Worm (Caenorhabditis elegans) whole organism, late embryonic: Measurements from ENCODE around the gene lmtr-2.
A peak's percentile ranks its signal among the peaks of the same experiment; 100 is the strongest.

ENCODE experiments used
- C08G9.2 ChIP-seq: sonication (generic microtip); optimal IDR thresholded peaks from 2 replicates; lab custom pipeline; 2016; ENCODE audit warnings: mild to moderate bottlenecking, missing genetic modification characterization, moderate library complexity, missing compliant biosample characterization
- ahr-1 ChIP-seq: sonication (generic microtip); optimal IDR thresholded peaks from 2 replicates; lab custom pipeline; 2016; ENCODE audit warnings: missing genetic modification characterization, missing compliant biosample characterization
- ama-1 ChIP-seq: fragments of 150-350 bp; optimal IDR thresholded peaks from 2 replicates; lab custom pipeline; 2014
- ceh-14 ChIP-seq: sonication (generic microtip); optimal IDR thresholded peaks from 2 replicates; lab custom pipeline; 2016; ENCODE audit warnings: missing genotype, missing genetic modification characterization, missing compliant biosample characterization
- ceh-18 ChIP-seq: sonication (generic microtip); optimal IDR thresholded peaks from 2 replicates; lab custom pipeline; 2016; ENCODE audit warnings: missing genetic modification characterization, missing compliant biosample characterization
- ceh-2 ChIP-seq: sonication (generic microtip); optimal IDR thresholded peaks from 2 replicates; lab custom pipeline; 2016; ENCODE audit warnings: missing genotype, missing genetic modification characterization, missing compliant biosample characterization
- ceh-30 ChIP-seq: fragments of 150-350 bp; optimal IDR thresholded peaks from 2 replicates; lab custom pipeline; 2014; ENCODE audit warnings: missing biosample characterization, missing genetic modification characterization
- ceh-31 ChIP-seq: sonication (generic microtip); optimal IDR thresholded peaks from 2 replicates; lab custom pipeline; 2016; ENCODE audit warnings: missing genetic modification characterization, missing compliant biosample characterization
- ceh-6 ChIP-seq: fragments of 200-800 bp; sonication (Bioruptor generic); optimal IDR thresholded peaks from 2 replicates; lab custom pipeline; 2018; ENCODE audit warnings: mild to moderate bottlenecking, missing genetic modification characterization, missing compliant biosample characterization
- ceh-9 ChIP-seq: sonication (generic microtip); optimal IDR thresholded peaks from 2 replicates; lab custom pipeline; 2016; ENCODE audit warnings: mild to moderate bottlenecking, missing genetic modification characterization, inconsistent platforms, missing compliant biosample characterization
- che-1 ChIP-seq: sonication (generic microtip); optimal IDR thresholded peaks from 2 replicates; lab custom pipeline; 2016; ENCODE audit warnings: mild to moderate bottlenecking, missing genetic modification characterization, missing compliant biosample characterization
- dve-1 ChIP-seq: sonication (generic microtip); optimal IDR thresholded peaks from 2 replicates; lab custom pipeline; 2017; ENCODE audit warnings: antibody characterized with exemption, mild to moderate bottlenecking, missing genetic modification characterization, missing compliant biosample characterization
- elt-2 ChIP-seq: sonication (generic microtip); optimal IDR thresholded peaks from 2 replicates; lab custom pipeline; 2016; ENCODE audit warnings: missing genetic modification reagents, missing genetic modification characterization, missing compliant biosample characterization
- fkh-10 ChIP-seq: fragments of 150-350 bp; optimal IDR thresholded peaks from 2 replicates; lab custom pipeline; 2014; ENCODE audit warnings: missing biosample characterization, missing genetic modification reagents, missing genetic modification characterization
- fkh-6 ChIP-seq: sonication (generic microtip); optimal IDR thresholded peaks from 2 replicates; lab custom pipeline; 2016; ENCODE audit warnings: missing genetic modification characterization, missing compliant biosample characterization
- gmeb-2 ChIP-seq: sonication (generic microtip); optimal IDR thresholded peaks from 2 replicates; lab custom pipeline; 2016; ENCODE audit warnings: missing genetic modification characterization, inconsistent platforms, missing compliant biosample characterization
- hlh-13 ChIP-seq: fragments of 200-800 bp; sonication (Bioruptor generic); optimal IDR thresholded peaks from 2 replicates; lab custom pipeline; 2018; ENCODE audit warnings: mild to moderate bottlenecking, missing genetic modification characterization, missing compliant biosample characterization
- hlh-15 ChIP-seq: sonication (generic microtip); optimal IDR thresholded peaks from 2 replicates; lab custom pipeline; 2016; ENCODE audit warnings: missing genetic modification characterization, missing compliant biosample characterization
- hlh-6 ChIP-seq: sonication (generic microtip); optimal IDR thresholded peaks from 2 replicates; lab custom pipeline; 2016; ENCODE audit warnings: missing genotype, missing genetic modification characterization, missing compliant biosample characterization
- hlh-8 ChIP-seq: sonication (generic microtip); optimal IDR thresholded peaks from 2 replicates; lab custom pipeline; 2016; ENCODE audit warnings: missing genotype, missing genetic modification characterization, missing compliant biosample characterization
- lim-6 ChIP-seq: sonication (generic microtip); optimal IDR thresholded peaks from 2 replicates; lab custom pipeline; 2016; ENCODE audit warnings: missing genetic modification characterization, missing compliant biosample characterization
- madf-2 ChIP-seq: sonication (generic microtip); optimal IDR thresholded peaks from 2 replicates; lab custom pipeline; 2017; ENCODE audit warnings: missing genetic modification characterization, missing compliant biosample characterization
- mec-3 ChIP-seq: sonication (generic microtip); optimal IDR thresholded peaks from 2 replicates; lab custom pipeline; 2016; ENCODE audit warnings: borderline replicate concordance, missing genetic modification characterization, missing compliant biosample characterization
- nfya-1 ChIP-seq: sonication (generic microtip); optimal IDR thresholded peaks from 2 replicates; lab custom pipeline; 2017; ENCODE audit warnings: missing genetic modification characterization, mild to moderate bottlenecking, missing compliant biosample characterization, antibody characterized with exemption, moderate library complexity
- nhr-232 ChIP-seq: sonication (generic microtip); optimal IDR thresholded peaks from 2 replicates; lab custom pipeline; 2016; ENCODE audit warnings: missing genetic modification characterization, missing compliant biosample characterization
- npax-4 ChIP-seq: sonication (generic microtip); optimal IDR thresholded peaks from 2 replicates; lab custom pipeline; 2016; ENCODE audit warnings: missing genetic modification characterization, missing compliant biosample characterization
- odd-2 ChIP-seq: sonication (generic microtip); optimal IDR thresholded peaks from 2 replicates; lab custom pipeline; 2017; ENCODE audit warnings: antibody characterized with exemption, mild to moderate bottlenecking, missing genetic modification characterization, missing compliant biosample characterization
- pag-3 ChIP-seq: sonication (generic microtip); optimal IDR thresholded peaks from 2 replicates; lab custom pipeline; 2016; ENCODE audit warnings: missing compliant biosample characterization, missing genetic modification characterization, borderline replicate concordance
- pax-1 ChIP-seq: fragments of 150-350 bp; optimal IDR thresholded peaks from 2 replicates; lab custom pipeline; 2014; ENCODE audit warnings: missing biosample characterization, missing genetic modification characterization
- pha-2 ChIP-seq: sonication (generic microtip); optimal IDR thresholded peaks from 2 replicates; lab custom pipeline; 2017; ENCODE audit warnings: mild to moderate bottlenecking, missing genetic modification characterization, missing compliant biosample characterization
- pha-4 ChIP-seq: fragments of 150-350 bp; optimal IDR thresholded peaks from 2 replicates; lab custom pipeline; 2018; ENCODE audit warnings: missing biosample characterization, missing genetic modification reagents, missing genetic modification characterization
- pqm-1 ChIP-seq: sonication (generic microtip); optimal IDR thresholded peaks from 2 replicates; lab custom pipeline; 2016; ENCODE audit warnings: missing genetic modification characterization, missing compliant biosample characterization
- pros-1 ChIP-seq: fragments of 150-350 bp; optimal IDR thresholded peaks from 2 replicates; lab custom pipeline; 2014; ENCODE audit warnings: missing biosample characterization, missing genetic modification reagents, missing genetic modification characterization
- ref-2 ChIP-seq: sonication (generic microtip); optimal IDR thresholded peaks from 2 replicates; lab custom pipeline; 2016; ENCODE audit warnings: missing genetic modification characterization, missing compliant biosample characterization
- sdc-2 ChIP-seq: sonication (generic microtip); optimal IDR thresholded peaks from 2 replicates; lab custom pipeline; 2016; ENCODE audit warnings: missing genotype, missing genetic modification characterization, missing compliant biosample characterization
- sox-2 ChIP-seq: fragments of 200-800 bp; sonication (Bioruptor generic); IDR thresholded peaks from 2 replicates; pipeline ENCODE4 v1.3.6; 2022; ENCODE audit warnings: missing genetic modification reagents, missing genetic modification characterization, missing compliant biosample characterization
- syd-9 ChIP-seq: sonication (generic microtip); optimal IDR thresholded peaks from 2 replicates; lab custom pipeline; 2016; ENCODE audit warnings: mild to moderate bottlenecking, missing genetic modification characterization, moderate library complexity, missing compliant biosample characterization
- tbx-2 ChIP-seq: sonication (generic microtip); optimal IDR thresholded peaks from 2 replicates; lab custom pipeline; 2016; ENCODE audit warnings: missing genetic modification characterization, missing compliant biosample characterization
- unc-42 ChIP-seq: sonication (generic microtip); optimal IDR thresholded peaks from 2 replicates; lab custom pipeline; 2016; ENCODE audit warnings: missing genotype, missing genetic modification characterization, missing compliant biosample characterization
- unc-86 ChIP-seq: sonication (generic microtip); optimal IDR thresholded peaks from 2 replicates; lab custom pipeline; 2016; ENCODE audit warnings: missing genetic modification characterization, missing compliant biosample characterization
- ztf-16 ChIP-seq: sonication (generic microtip); optimal IDR thresholded peaks from 2 replicates; lab custom pipeline; 2017; ENCODE audit warnings: missing genetic modification characterization, missing compliant biosample characterization

Gene lmtr-2

ce11 chrV:8041336-8041868, 30.5 kb upstream of the lmtr-2 start:
- TF ChIP-seq ceh-9 (tag; lab: Kevin White, UChicago) = no peak
- no peak for TF ChIP-seq pha-2 (tag; lab: Kevin White, UChicago)
- no peak for TF ChIP-seq fkh-10 (GFP tag; lab: Kevin White, UChicago)
- TF ChIP-seq pqm-1 (tag; lab: Kevin White, UChicago) = no peak
- TF ChIP-seq, all 69 proteins: peak for 0

- TF ChIP-seq nhr-232 = no peak
- TF ChIP-seq ama-1 (lab: Kevin White, UChicago) = peak; percentile 85
- TF ChIP-seq pros-1 (tag; lab: Kevin White, UChicago) = no peak
- TF ChIP-seq ceh-31 (tag; lab: Kevin White, UChicago) = peak; percentile 29
- no peak for TF ChIP-seq C08G9.2 (tag; lab: Kevin White, UChicago)
- TF ChIP-seq ztf-16 = no peak
- TF ChIP-seq hlh-6 (tag; lab: Kevin White, UChicago) = no peak
- peak; percentile 10 for TF ChIP-seq tbx-2 (tag; lab: Kevin White, UChicago)
Measured at ce11 chrV:8040247-8041084, 29.6 kb upstream of the lmtr-2 start.

ce11 chrV:8039606-8040005, 28.7 kb upstream of the lmtr-2 start:
- no peak for TF ChIP-seq ceh-6
- no peak for TF ChIP-seq unc-42 (tag; lab: Kevin White, UChicago)
- no peak for TF ChIP-seq tbx-2 (tag; lab: Kevin White, UChicago)
- TF ChIP-seq mec-3 (tag; lab: Kevin White, UChicago) = no peak
- TF ChIP-seq ceh-18 (tag; lab: Kevin White, UChicago) = no peak

ce11 chrV:8039085-8039525, 28.2 kb upstream of the lmtr-2 start:
- TF ChIP-seq nfya-1 (tag; lab: Kevin White, UChicago) (no peak), npax-4 (no peak), gmeb-2 (tag; lab: Kevin White, UChicago) (peak; percentile 19), ceh-30 (tag; lab: Kevin White, UChicago) (no peak), ref-2 (tag; lab: Kevin White, UChicago) (no peak), ceh-2 (tag; lab: Kevin White, UChicago) (no peak), hlh-15 (no peak), ceh-31 (tag; lab: Kevin White, UChicago) (no peak), ama-1 (lab: Kevin White, UChicago) (peak; percentile 75)
- TF ChIP-seq, all 69 proteins: peak for 2

- TF ChIP-seq pax-1 (tag; lab: Kevin White, UChicago) = no peak
- no peak for TF ChIP-seq ahr-1 (tag; lab: Kevin White, UChicago)
- no peak for TF ChIP-seq pha-4 (tag; lab: Kevin White, UChicago)
- no peak for TF ChIP-seq pag-3 (tag; lab: Kevin White, UChicago)
- TF ChIP-seq syd-9 (tag; lab: Kevin White, UChicago) = no peak
- TF ChIP-seq sdc-2 (tag; lab: Kevin White, UChicago) = no peak
Measured at ce11 chrV:8035947-8036346, 25.0 kb upstream of the lmtr-2 start, which contains the start of gene ZC513.14. TSS of gene ZC513.14 (minus strand) at chrV:8036047.

- TF ChIP-seq elt-2 (tag; lab: Kevin White, UChicago) (no peak), madf-2 (tag; lab: Kevin White, UChicago) (no peak), sox-2 (GFP tag; lab: Robert Waterston, UW) (no peak), lim-6 (tag; lab: Kevin White, UChicago) (no peak), che-1 (tag; lab: Kevin White, UChicago) (no peak), dve-1 (tag; lab: Kevin White, UChicago) (no peak), pax-1 (tag; lab: Kevin White, UChicago) (no peak), ceh-30 (tag; lab: Kevin White, UChicago) (no peak), ceh-14 (tag; lab: Kevin White, UChicago) (no peak), odd-2 (tag; lab: Kevin White, UChicago) (no peak), fkh-6 (tag; lab: Kevin White, UChicago) (no peak), hlh-13 (GFP tag; lab: Kevin White, UChicago) (no peak), ceh-31 (tag; lab: Kevin White, UChicago) (no peak), hlh-8 (tag; lab: Kevin White, UChicago) (no peak), unc-86 (tag; lab: Kevin White, UChicago) (no peak)
Measured at ce11 chrV:8034811-8035210, 23.9 kb upstream of the lmtr-2 start, which contains the start of gene algn-12. TSS of gene algn-12 (plus strand) at chrV:8035111.
